Fruit fly (Drosophila melanogaster): Measurements from ENCODE around the gene Spag1.

Gene Spag1

DNA sequence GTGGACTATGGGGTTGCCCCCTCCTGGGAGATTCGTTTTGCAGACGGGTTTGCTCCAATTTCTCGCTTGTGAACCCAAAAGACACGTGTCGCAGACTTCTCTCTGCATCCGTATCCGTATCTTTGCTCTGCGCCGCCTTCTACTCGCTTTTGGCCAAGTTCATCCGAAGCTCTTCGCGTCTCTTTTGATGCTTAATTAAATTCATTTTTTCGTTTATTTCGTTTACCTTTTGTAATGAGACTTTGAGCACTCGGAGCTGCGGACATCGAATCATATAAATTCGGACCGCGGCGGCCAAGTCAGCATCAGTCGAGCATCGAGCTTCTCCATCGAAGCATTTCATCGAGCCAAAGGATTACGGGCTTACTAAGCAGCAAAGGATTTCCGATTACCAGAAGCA, 46.9 kb downstream of the Spag1 start, which contains the start of gene TwdlC:
TwdlC (plus strand) TSS at position 301 of the 400 bp plus-strand sequence.
- no peak for TF ChIP-seq rn (GFP tag; IDR thresholded peaks at IDR 0.05)
- no peak for TF ChIP-seq CG8159 (tag; optimal IDR thresholded peaks at IDR 0.05)
- no peak for TF ChIP-seq Snoo (tag; optimal IDR thresholded peaks at IDR 0.05)
- TF ChIP-seq CG4496 (GFP tag; IDR thresholded peaks at IDR 0.05), result no peak

- no peak for TF ChIP-seq gl (tag; optimal IDR thresholded peaks at IDR 0.05)
- no peak for TF ChIP-seq EcR (GFP tag; optimal IDR thresholded peaks at IDR 0.05)
- TF ChIP-seq CG10348 (GFP tag; IDR thresholded peaks at IDR 0.05), result no peak
- no peak for TF ChIP-seq Pif1B (GFP tag; optimal IDR thresholded peaks at IDR 0.05)
- TF ChIP-seq CG12605 (GFP tag; IDR thresholded peaks at IDR 0.05), result no peak
- no peak for TF ChIP-seq CG4496 (GFP tag; IDR thresholded peaks at IDR 0.05)
- no peak for TF ChIP-seq CG9948 (tag; optimal IDR thresholded peaks at IDR 0.05)
- no peak for TF ChIP-seq rn (GFP tag; IDR thresholded peaks at IDR 0.05)
- TF ChIP-seq CG15710 (tag; optimal IDR thresholded peaks at IDR 0.05), result no peak
- TF ChIP-seq Ets98B (GFP tag; IDR thresholded peaks at IDR 0.05), result no peak
- TF ChIP-seq D1 (tag; optimal IDR thresholded peaks at IDR 0.05), result no peak
- no peak for TF ChIP-seq fd96Ca (GFP tag; IDR thresholded peaks at IDR 0.05)
- TF ChIP-seq CG13204 (GFP tag; optimal IDR thresholded peaks at IDR 0.05), result no peak
- no peak for TF ChIP-seq Snoo (tag; optimal IDR thresholded peaks at IDR 0.05)
- TF ChIP-seq CG8159 (tag; optimal IDR thresholded peaks at IDR 0.05), result no peak
- no peak for TF ChIP-seq CG32121 (GFP tag; IDR thresholded peaks at IDR 0.05)
- TF ChIP-seq CG14655 (GFP tag; optimal IDR thresholded peaks at IDR 0.05), result no peak
- no peak for TF ChIP-seq CG34367 (tag; optimal IDR thresholded peaks at IDR 0.05)
- TF ChIP-seq CG17806 (tag; optimal IDR thresholded peaks at IDR 0.05), result no peak
- TF ChIP-seq CG8301 (tag; optimal IDR thresholded peaks at IDR 0.05), result no peak
Measured at dm6 chr3R:26996642-26997041, 49.0 kb downstream of the Spag1 start, which contains the start of gene RYa-R. Gene RYa-R (plus strand): TSS chr3R:26996980.

Data from whole organism, pupa.